Fruit fly (Drosophila melanogaster) whole organism, embryonic: ENCODE results near the gene Prp5.

Source experiments
- CHES-1-like ChIP-seq: fragments of 200-800 bp; sonication (Bioruptor generic); optimal IDR thresholded peaks from 2 replicates; lab custom pipeline; 2016; ENCODE audit warnings: missing biosample characterization, missing genetic modification characterization
- Doc3 ChIP-seq: fragments of 200-800 bp; sonication (Bioruptor generic); IDR thresholded peaks from 3 replicates; pipeline ENCODE4 v1.3.6; 2022; ENCODE audit warnings: missing biosample characterization, missing genetic modification characterization; ENCODE audit not compliant: partially characterized antibody
- Gsc ChIP-seq: fragments of 200-800 bp; sonication (Bioruptor generic); IDR thresholded peaks from 2 replicates; pipeline ENCODE4 v1.3.6; 2022; ENCODE audit warnings: missing biosample characterization, missing genetic modification characterization
- Stat92E ChIP-seq, 3 experiments: fragments of >200 bp in 2 of 3; fragments of 200-800 bp in 1 of 3; sonication (Bioruptor generic) in 1 of 3; optimal IDR thresholded peaks; 2 replicates each; lab custom pipeline; 2017 to 2019; ENCODE audit warnings: missing biosample characterization in 3 of 3, missing genetic modification characterization in 3 of 3, mild to moderate bottlenecking in 1 of 3, moderate library complexity in 1 of 3
- insv ChIP-seq, 2 experiments: fragments of 200-800 bp; sonication (Bioruptor generic); optimal IDR thresholded peaks; 3 replicates each; lab custom pipeline; 2016 to 2018; ENCODE audit warnings: missing biosample characterization in 2 of 2, missing genetic modification characterization in 2 of 2

DNA sequence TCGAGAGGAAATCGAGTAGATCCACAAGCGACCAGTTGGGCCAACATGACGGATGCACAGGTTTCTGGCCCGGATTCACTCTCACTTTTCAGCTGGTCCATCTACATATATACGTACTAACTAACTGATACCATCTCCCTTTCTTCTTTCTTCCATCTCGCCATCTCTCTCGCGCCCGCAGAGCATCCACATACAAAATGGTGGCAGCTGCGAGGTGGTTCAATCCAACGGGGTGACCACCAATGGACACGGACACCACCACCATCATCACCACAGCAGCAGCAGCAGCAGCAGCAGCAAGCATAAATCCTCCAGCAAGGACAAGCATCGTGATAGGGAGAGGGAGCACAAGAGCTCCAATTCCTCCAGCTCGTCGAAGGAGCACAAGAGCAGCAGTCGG, 24.0 kb upstream of the Prp5 start:
- TF ChIP-seq Gsc (GFP tag; lab: Robert Waterston, UW): no peak
- no peak for TF ChIP-seq Doc3 (GFP tag; lab: Robert Waterston, UW)
- no peak for TF ChIP-seq insv (GFP tag; optimal IDR thresholded peaks at IDR 0.05; lab: Kevin White, UChicago)
- TF ChIP-seq Stat92E (GFP tag; optimal IDR thresholded peaks at IDR 0.05; lab: Kevin White, UChicago): no peak
- TF ChIP-seq CHES-1-like: no peak
